Worm (Caenorhabditis elegans): ENCODE measurements around the gene C32A9.1.

DNA sequence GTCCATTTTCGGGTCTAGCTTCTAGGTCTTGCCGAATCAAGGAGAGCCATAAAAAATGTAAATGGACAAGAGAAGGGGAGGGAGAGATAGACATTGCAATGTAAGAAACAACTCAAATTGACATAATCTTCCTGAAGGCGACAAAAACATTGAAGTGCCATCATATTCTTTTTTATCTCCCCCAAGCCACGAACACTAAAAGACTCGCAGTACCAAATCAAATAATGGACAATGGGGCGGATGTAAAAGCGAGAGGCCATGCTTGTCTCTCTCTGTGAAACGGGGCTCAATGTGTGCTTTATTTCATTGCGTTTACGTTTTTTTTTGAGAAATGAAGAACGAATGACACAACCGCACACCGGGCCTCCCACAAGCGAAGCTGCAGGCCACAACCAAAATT, 34.1 kb downstream of the C32A9.1 start:
- TF ChIP-seq attf-6 (GFP tag; IDR thresholded peaks at IDR 0.05) (no peak), ceh-91 (GFP tag; IDR thresholded peaks at IDR 0.05) (no peak), ama-1 (optimal IDR thresholded peaks at IDR 0.05) (no peak), ama-1 (GFP tag; optimal IDR thresholded peaks at IDR 0.05) (no peak), hlh-12 (tag; optimal IDR thresholded peaks at IDR 0.05) (no peak)
